Fruit fly (Drosophila melanogaster): Measurements from ENCODE around the gene CG17294.

DNA sequence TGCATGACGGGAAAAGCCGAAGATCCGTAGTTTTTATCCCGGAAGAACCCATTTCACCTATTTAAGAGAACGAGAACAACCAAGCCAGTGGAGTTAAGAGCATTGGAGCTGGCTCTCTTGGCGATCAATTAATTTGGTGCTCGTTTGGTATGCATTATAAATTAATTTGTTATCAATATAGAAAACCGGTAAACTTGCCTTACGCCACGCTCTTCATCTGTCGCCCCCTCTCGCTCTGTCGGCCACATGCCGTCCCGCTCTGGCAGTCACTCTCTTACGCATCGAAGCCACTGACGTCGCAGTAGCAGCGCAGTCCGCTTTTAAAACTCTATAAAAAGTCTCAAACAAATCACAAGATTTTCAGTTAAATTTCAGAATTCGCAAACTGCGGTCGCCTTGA, 30.6 kb upstream of the CG17294 start, which contains the start of gene CG7778:
- TF ChIP-seq CTCF (optimal IDR thresholded peaks at IDR 0.05) (no peak), CG8478 (optimal IDR thresholded peaks at IDR 0.05) (no peak)

All from S2 (cell line).